Fruit fly (Drosophila melanogaster): ENCODE measurements around the gene CG31091.

Gene CG31091

DNA sequence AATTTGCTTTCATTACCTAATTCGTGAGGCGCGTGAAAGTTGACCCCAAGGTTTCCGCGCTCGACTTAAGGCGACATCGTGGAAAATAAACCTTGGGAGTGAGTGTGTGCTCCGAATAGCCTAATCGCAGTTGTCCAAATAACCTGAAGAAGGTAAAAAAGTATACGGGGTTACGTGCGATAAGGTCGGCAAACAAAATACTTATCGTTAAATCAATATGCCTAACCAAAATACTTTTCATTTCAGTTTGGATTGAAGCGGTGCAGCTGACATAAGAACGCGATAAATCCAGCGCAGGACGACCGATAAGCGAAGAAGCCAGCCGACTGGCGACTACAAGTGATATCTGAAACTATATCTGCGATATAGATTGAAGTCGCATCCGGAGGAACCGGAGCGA is 14.6 kb upstream of the CG31091 start (continued):
- TF ChIP-seq CG13775 (GFP tag; optimal IDR thresholded peaks at IDR 0.05) (no peak), gcm (GFP tag; optimal IDR thresholded peaks at IDR 0.05) (peak; percentile 27), chm (GFP tag; IDR thresholded peaks at IDR 0.05) (peak; percentile 74; the same call in 1 of the 2 replicates), grau (tag; optimal IDR thresholded peaks at IDR 0.05) (no peak), CG7745 (tag; optimal IDR thresholded peaks at IDR 0.05) (peak; percentile 72), CG14860 (GFP tag; IDR thresholded peaks at IDR 0.05; ENCODE audit: partially characterized antibody) (no peak), abd-A (tag; optimal IDR thresholded peaks at IDR 0.05) (no peak), CG6813 (GFP tag; optimal IDR thresholded peaks at IDR 0.05) (peak; percentile 20), tll (GFP tag; optimal IDR thresholded peaks at IDR 0.05) (peak in 1 of 2 experiments; percentile 39), ham (GFP tag; IDR thresholded peaks at IDR 0.05) (no peak), stwl (tag; optimal IDR thresholded peaks at IDR 0.05) (no peak), btn (GFP tag; optimal IDR thresholded peaks at IDR 0.05) (no peak), CG7357 (GFP tag; IDR thresholded peaks at IDR 0.05) (no peak), CG17359 (tag; optimal IDR thresholded peaks at IDR 0.05) (peak; percentile 5), row (GFP tag; IDR thresholded peaks at IDR 0.05) (no peak), kah (GFP tag; optimal IDR thresholded peaks at IDR 0.05) (peak; percentile 28), E2f2 (GFP tag; IDR thresholded peaks at IDR 0.05) (0 out of 2 replicates have a peak, but pooled peaks have one; percentile 27), bsh (GFP tag; optimal IDR thresholded peaks at IDR 0.05) (peak in 1 of 2 experiments; percentile 62), Bdp1 (GFP tag; optimal IDR thresholded peaks at IDR 0.05) (no peak), CG10431 (GFP tag; optimal IDR thresholded peaks at IDR 0.05) (peak; percentile 80), CG18476 (GFP tag; optimal IDR thresholded peaks at IDR 0.05) (no peak), CG1603 (tag; optimal IDR thresholded peaks at IDR 0.05) (peak; percentile 58), CG18619 (GFP tag; optimal IDR thresholded peaks at IDR 0.05) (peak; percentile 27), CG4282 (GFP tag; optimal IDR thresholded peaks at IDR 0.05) (no peak), salm (tag; optimal IDR thresholded peaks at IDR 0.05) (peak; percentile 58), Hmr (GFP tag; optimal IDR thresholded peaks at IDR 0.05) (no peak), CG12659 (GFP tag; optimal IDR thresholded peaks at IDR 0.05) (no peak), Bteb2 (GFP tag; optimal IDR thresholded peaks at IDR 0.05) (no peak), CG18262 (tag; optimal IDR thresholded peaks at IDR 0.05) (peak; percentile 17), Hey (tag; optimal IDR thresholded peaks at IDR 0.05) (peak; percentile 14), gce (GFP tag; IDR thresholded peaks at IDR 0.05) (0 out of 3 replicates have a peak, but pooled peaks have one; percentile 35), pfk (GFP tag; optimal IDR thresholded peaks at IDR 0.05) (peak; percentile 24), Awh (GFP tag; IDR thresholded peaks at IDR 0.05) (peak; percentile 56; the same call in 1 of the 2 replicates), CG4360 (GFP tag; IDR thresholded peaks at IDR 0.05) (no peak), sc (optimal IDR thresholded peaks at IDR 0.05) (no peak), sc (GFP tag; optimal IDR thresholded peaks at IDR 0.05) (peak; percentile 68), CG16863 (GFP tag; optimal IDR thresholded peaks at IDR 0.05) (no peak), CG1233 (GFP tag; optimal IDR thresholded peaks at IDR 0.05) (peak; percentile 42), ato (GFP tag; IDR thresholded peaks at IDR 0.05; ENCODE audit: partially characterized antibody) (no peak), seq (GFP tag; IDR thresholded peaks at IDR 0.05) (peak; percentile 8; the same call in 1 of the 2 replicates), CG12236 (GFP tag; optimal IDR thresholded peaks at IDR 0.05) (peak; percentile 38), sens (GFP tag) (peak; percentile 25), Deaf1 (tag; optimal IDR thresholded peaks at IDR 0.05) (no peak), Hr78 (GFP tag; optimal IDR thresholded peaks at IDR 0.05) (peak in 1 of 2 experiments; percentile 96), CG2116 (GFP tag; optimal IDR thresholded peaks at IDR 0.05) (peak; percentile 1), CG34224 (GFP tag; IDR thresholded peaks at IDR 0.05; ENCODE audit: partially characterized antibody) (no peak), unc-4 (GFP tag; IDR thresholded peaks at IDR 0.05; ENCODE audit: partially characterized antibody) (no peak), ci (GFP tag; IDR thresholded peaks at IDR 0.05) (peak; percentile 70; the same call in 2 of the 3 replicates), CG4617 (GFP tag; optimal IDR thresholded peaks at IDR 0.05; ENCODE audit: borderline replicate concordance) (no peak)
